Worm (Caenorhabditis elegans): ENCODE measurements around the gene Y54G2A.12.
"Not testable (repeated sequence)": the region's sequence is repeated elsewhere in the genome, so short reads cannot be mapped to it uniquely, and the experiment has no call there.

Gene Y54G2A.12

ce11 chrIV:2802193-2802592 is 19.6 kb upstream of the Y54G2A.12 start (continued):
- TF ChIP-seq tag-97 (GFP tag; IDR thresholded peaks at IDR 0.05) (no peak), nhr-111 (GFP tag; optimal IDR thresholded peaks at IDR 0.05) (no peak), T20F7.1 (GFP tag; optimal IDR thresholded peaks at IDR 0.05) (no peak), nhr-77 (tag; optimal IDR thresholded peaks at IDR 0.05) (no peak), zip-11 (GFP tag; IDR thresholded peaks at IDR 0.05) (no peak), skn-1 (tag; optimal IDR thresholded peaks at IDR 0.05) (no peak), pha-4 (GFP tag; IDR thresholded peaks at IDR 0.05) (peak; percentile 74), pha-4 (tag; optimal IDR thresholded peaks at IDR 0.05) (no peak), ztf-11 (tag; optimal IDR thresholded peaks at IDR 0.05) (no peak), sdz-12 (GFP tag; optimal IDR thresholded peaks at IDR 0.05) (no peak), dve-1 (tag; optimal IDR thresholded peaks at IDR 0.05; ENCODE audit: insufficient read depth) (peak; percentile 13), mdt-29 (GFP tag; IDR thresholded peaks at IDR 0.05) (no peak), snpc-4 (tag; optimal IDR thresholded peaks at IDR 0.05) (no peak), T26A8.4 (GFP tag; IDR thresholded peaks at IDR 0.05) (peak; percentile 41)

ce11 chrIV:2801558-2801957 is 18.9 kb upstream of the Y54G2A.12 start, which contains the start of gene Y54G2A.44:
Y54G2A.44 (plus strand) TSS chrIV:2801858.
- TF ChIP-seq nhr-28 (tag; optimal IDR thresholded peaks at IDR 0.05); dve-1 (tag; optimal IDR thresholded peaks at IDR 0.05; ENCODE audit: insufficient read depth); nhr-48 (tag; optimal IDR thresholded peaks at IDR 0.05): not testable (repeated sequence)

- TF ChIP-seq nhr-237 (tag; optimal IDR thresholded peaks at IDR 0.05) (no peak), snpc-1.2 (GFP tag; IDR thresholded peaks at IDR 0.05) (peak; percentile 55), T20F7.1 (GFP tag; optimal IDR thresholded peaks at IDR 0.05) (no peak), Y5F2A.4 (GFP tag; optimal IDR thresholded peaks at IDR 0.05) (peak; percentile 20), php-3 (GFP tag; IDR thresholded peaks at IDR 0.05) (0 out of 2 replicates have a peak, but pooled peaks have one; percentile 38), spr-3 (GFP tag; optimal IDR thresholded peaks at IDR 0.05) (no peak), lim-7 (GFP tag; IDR thresholded peaks at IDR 0.05) (peak; percentile 78), ceh-44 (GFP tag; IDR thresholded peaks at IDR 0.05) (peak; percentile 66; the same call in 1 of the 2 replicates), F49E8.2 (tag; optimal IDR thresholded peaks at IDR 0.05; ENCODE audit: borderline replicate concordance) (peak; percentile 23), hlh-30 (tag; optimal IDR thresholded peaks at IDR 0.05; ENCODE audit: insufficient read depth) (peak; percentile 81), hmg-1.1 (GFP tag; IDR thresholded peaks at IDR 0.05) (peak; percentile 47; the same call in 1 of the 2 replicates), pha-4 (GFP tag; IDR thresholded peaks at IDR 0.05) (peak; percentile 75), pha-4 (tag; optimal IDR thresholded peaks at IDR 0.05) (no peak), zip-2 (tag; optimal IDR thresholded peaks at IDR 0.05) (no peak), lin-1 (GFP tag; IDR thresholded peaks at IDR 0.05) (0 out of 2 replicates have a peak, but pooled peaks have one; percentile 46), set-16 (GFP tag; IDR thresholded peaks at IDR 0.05) (no peak; the same call in 1 of the 2 replicates), lin-29 (GFP tag; IDR thresholded peaks at IDR 0.05) (no peak), nhr-41 (GFP tag; IDR thresholded peaks at IDR 0.05) (peak; percentile 35; the same call in 1 of the 2 replicates), dpl-1 (GFP tag; optimal IDR thresholded peaks at IDR 0.05) (peak; percentile 22), mes-2 (tag; optimal IDR thresholded peaks at IDR 0.05; ENCODE audit: poor library complexity, severe bottlenecking) (peak; percentile 61), lin-38 (GFP tag; IDR thresholded peaks at IDR 0.05) (peak; percentile 73), nhr-11 (tag; optimal IDR thresholded peaks at IDR 0.05) (no peak), lsy-2 (tag; optimal IDR thresholded peaks at IDR 0.05) (peak in 1 of 2 experiments; percentile 24), mep-1 (tag; optimal IDR thresholded peaks at IDR 0.05) (peak; percentile 55), zag-1 (tag; optimal IDR thresholded peaks at IDR 0.05) (no peak), arid-1 (GFP tag; conservative IDR thresholded peaks at IDR 0.05) (peak; percentile 69), ctbp-1 (GFP tag; IDR thresholded peaks at IDR 0.05) (0 out of 2 replicates have a peak, but pooled peaks have one; percentile 33), zfp-3 (GFP tag; conservative IDR thresholded peaks at IDR 0.05) (peak; percentile 72; the same call in 1 of the 2 replicates), F44E2.7 (GFP tag; IDR thresholded peaks at IDR 0.05) (peak; percentile 68; the same call in 1 of the 2 replicates), Y48G9A.11 (GFP tag; IDR thresholded peaks at IDR 0.05) (peak; percentile 65), egl-43 (GFP tag; IDR thresholded peaks at IDR 0.05) (peak; percentile 91), aha-1 (tag) (peak; percentile 81), ceh-20 (GFP tag; IDR thresholded peaks at IDR 0.05) (peak; percentile 29; the same call in 1 of the 2 replicates), daf-16 (GFP tag; optimal IDR thresholded peaks at IDR 0.05) (peak in 1 of 2 experiments; percentile 56), daf-16 (tag; optimal IDR thresholded peaks at IDR 0.05) (peak; percentile 17)
Observed at ce11 chrIV:2801004-2801403, 18.4 kb upstream of the Y54G2A.12 start.
